Worm (Caenorhabditis elegans): ENCODE data around the gene C33A11.2.
A peak's percentile ranks its signal among the peaks of the same experiment; 100 is the strongest.

C33A11.2 gene

ce11 chrX:15340743-15341142 lies 25.0 kb upstream of the C33A11.2 start:
- peak; percentile 58 for TF ChIP-seq F13H6.1 (tag; optimal IDR thresholded peaks at IDR 0.05)
- TF ChIP-seq lin-11 (tag; optimal IDR thresholded peaks at IDR 0.05): no peak
- no peak for TF ChIP-seq blmp-1 (tag; optimal IDR thresholded peaks at IDR 0.05; ENCODE audit: insufficient read depth)
- TF ChIP-seq lsy-2 (tag; optimal IDR thresholded peaks at IDR 0.05): no peak
- no peak for TF ChIP-seq skn-1 (tag; optimal IDR thresholded peaks at IDR 0.05)
- TF ChIP-seq unc-62 (GFP tag; optimal IDR thresholded peaks at IDR 0.05): no peak
- no peak for TF ChIP-seq zag-1 (tag; optimal IDR thresholded peaks at IDR 0.05)
- no peak for TF ChIP-seq mbf-1 (tag; optimal IDR thresholded peaks at IDR 0.05)
- TF ChIP-seq ZK546.5 (tag; optimal IDR thresholded peaks at IDR 0.05): no peak
- TF ChIP-seq sma-9 (GFP tag; optimal IDR thresholded peaks at IDR 0.05): peak; percentile 57
- no peak for TF ChIP-seq sma-9 (tag; optimal IDR thresholded peaks at IDR 0.05)
- TF ChIP-seq peb-1 (tag; optimal IDR thresholded peaks at IDR 0.05): no peak
- TF ChIP-seq ztf-1 (GFP tag; conservative IDR thresholded peaks at IDR 0.05): no peak
- TF ChIP-seq sem-4 (tag; optimal IDR thresholded peaks at IDR 0.05): no peak
- no peak for TF ChIP-seq nhr-6 (tag; optimal IDR thresholded peaks at IDR 0.05)
- no peak for TF ChIP-seq nhr-77 (tag; optimal IDR thresholded peaks at IDR 0.05)
- no peak for TF ChIP-seq unc-39 (tag; optimal IDR thresholded peaks at IDR 0.05)
- TF ChIP-seq nhr-23 (tag; optimal IDR thresholded peaks at IDR 0.05): no peak
- TF ChIP-seq nhr-10 (tag; optimal IDR thresholded peaks at IDR 0.05): no peak
- no peak for TF ChIP-seq dmd-4 (tag; optimal IDR thresholded peaks at IDR 0.05)
- peak in 1 of 2 experiments; percentile 11 for TF ChIP-seq mdl-1 (tag; optimal IDR thresholded peaks at IDR 0.05)
- no peak for TF ChIP-seq nhr-11 (tag; optimal IDR thresholded peaks at IDR 0.05)
- TF ChIP-seq C34F6.9 (tag; optimal IDR thresholded peaks at IDR 0.05): no peak
- TF ChIP-seq crh-2 (tag; optimal IDR thresholded peaks at IDR 0.05): no peak
- TF ChIP-seq unc-55 (GFP tag; optimal IDR thresholded peaks at IDR 0.05): no peak
- no peak for TF ChIP-seq sma-3 (GFP tag; optimal IDR thresholded peaks at IDR 0.05)
- peak; percentile 54 for TF ChIP-seq ama-1 (optimal IDR thresholded peaks at IDR 0.05)
- no peak for TF ChIP-seq R02D3.7 (tag; optimal IDR thresholded peaks at IDR 0.05)

DNA sequence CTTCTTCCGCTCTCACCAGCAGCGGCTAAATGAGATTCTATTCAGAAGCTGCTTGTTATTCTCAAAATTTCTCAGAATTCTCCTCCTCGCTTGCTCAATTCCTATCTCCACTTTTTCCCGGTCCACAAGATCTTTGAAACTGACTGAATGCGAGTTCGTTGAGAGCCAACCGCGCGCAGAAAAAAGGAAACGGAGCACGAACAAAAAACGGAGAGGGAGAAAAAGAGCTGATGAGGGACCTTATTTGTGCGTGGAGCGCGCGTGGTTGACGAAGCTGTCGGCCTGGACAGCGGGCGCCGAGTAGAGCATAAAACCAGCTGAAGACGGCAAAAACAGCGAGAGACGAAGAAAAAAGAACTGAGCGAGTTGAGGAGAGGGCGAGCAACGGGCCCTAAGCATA lies 23.7 kb upstream of the C33A11.2 start:
- TF ChIP-seq snpc-4 (tag; optimal IDR thresholded peaks at IDR 0.05) (peak; percentile 11), lin-11 (tag; optimal IDR thresholded peaks at IDR 0.05) (peak; percentile 20), zag-1 (tag; optimal IDR thresholded peaks at IDR 0.05) (peak; percentile 52), lsy-2 (tag; optimal IDR thresholded peaks at IDR 0.05) (peak in 1 of 2 experiments; percentile 23), nhr-129 (tag; optimal IDR thresholded peaks at IDR 0.05) (peak; percentile 31), unc-55 (GFP tag; optimal IDR thresholded peaks at IDR 0.05) (peak; percentile 10), sem-4 (tag; optimal IDR thresholded peaks at IDR 0.05) (peak; percentile 35), blmp-1 (tag; optimal IDR thresholded peaks at IDR 0.05; ENCODE audit: insufficient read depth) (no peak), C34F6.9 (tag; optimal IDR thresholded peaks at IDR 0.05) (peak; percentile 12), nhr-10 (tag; optimal IDR thresholded peaks at IDR 0.05) (no peak), mdl-1 (tag; optimal IDR thresholded peaks at IDR 0.05) (peak; percentile 49 to 59), F13H6.1 (tag; optimal IDR thresholded peaks at IDR 0.05) (peak; percentile 57), nhr-237 (tag; optimal IDR thresholded peaks at IDR 0.05) (no peak), Y55F3AM.14 (GFP tag; optimal IDR thresholded peaks at IDR 0.05) (peak; percentile 37)

- TF ChIP-seq blmp-1 (tag; optimal IDR thresholded peaks at IDR 0.05; ENCODE audit: insufficient read depth): no peak
- no peak for TF ChIP-seq aly-2 (tag; optimal IDR thresholded peaks at IDR 0.05)
- no peak for TF ChIP-seq peb-1 (tag; optimal IDR thresholded peaks at IDR 0.05)
- no peak for TF ChIP-seq nhr-237 (tag; optimal IDR thresholded peaks at IDR 0.05)
- TF ChIP-seq sma-3 (GFP tag; optimal IDR thresholded peaks at IDR 0.05): peak; percentile 6
- no peak for TF ChIP-seq snpc-4 (tag; optimal IDR thresholded peaks at IDR 0.05)
- TF ChIP-seq nhr-21 (tag; optimal IDR thresholded peaks at IDR 0.05): peak; percentile 5
- TF ChIP-seq unc-55 (GFP tag; optimal IDR thresholded peaks at IDR 0.05): no peak
- no peak for TF ChIP-seq mab-5 (tag; optimal IDR thresholded peaks at IDR 0.05)
- no peak for TF ChIP-seq lin-11 (tag; optimal IDR thresholded peaks at IDR 0.05)
- TF ChIP-seq nhr-23 (tag; optimal IDR thresholded peaks at IDR 0.05): no peak
- TF ChIP-seq mdl-1 (tag; optimal IDR thresholded peaks at IDR 0.05): no peak
- TF ChIP-seq ZK546.5 (tag; optimal IDR thresholded peaks at IDR 0.05): no peak
- TF ChIP-seq C34F6.9 (tag; optimal IDR thresholded peaks at IDR 0.05): no peak
- TF ChIP-seq sem-4 (tag; optimal IDR thresholded peaks at IDR 0.05): peak; percentile 10
- no peak for TF ChIP-seq ceh-82 (tag; optimal IDR thresholded peaks at IDR 0.05)
- TF ChIP-seq crh-2 (tag; optimal IDR thresholded peaks at IDR 0.05): no peak
- TF ChIP-seq sma-9 (GFP tag; optimal IDR thresholded peaks at IDR 0.05): peak; percentile 64
- no peak for TF ChIP-seq sma-9 (tag; optimal IDR thresholded peaks at IDR 0.05)
These were observed 23.0 kb upstream of the C33A11.2 start for ce11 chrX:15342744-15343259.

- TF ChIP-seq egl-27 (tag; optimal IDR thresholded peaks at IDR 0.05) (no peak), R02D3.7 (tag; optimal IDR thresholded peaks at IDR 0.05) (no peak), ama-1 (optimal IDR thresholded peaks at IDR 0.05) (no peak), ztf-1 (GFP tag; conservative IDR thresholded peaks at IDR 0.05) (no peak), ZK546.5 (tag; optimal IDR thresholded peaks at IDR 0.05) (no peak), skn-1 (tag; optimal IDR thresholded peaks at IDR 0.05) (no peak), mdl-1 (tag; optimal IDR thresholded peaks at IDR 0.05) (no peak), nhr-12 (tag; optimal IDR thresholded peaks at IDR 0.05) (no peak), nhr-25 (tag; optimal IDR thresholded peaks at IDR 0.05) (no peak), nhr-11 (tag; optimal IDR thresholded peaks at IDR 0.05) (no peak), Y55F3AM.14 (GFP tag; optimal IDR thresholded peaks at IDR 0.05) (no peak), unc-39 (tag; optimal IDR thresholded peaks at IDR 0.05) (no peak), nhr-23 (tag; optimal IDR thresholded peaks at IDR 0.05) (no peak), mab-5 (tag; optimal IDR thresholded peaks at IDR 0.05) (no peak), peb-1 (tag; optimal IDR thresholded peaks at IDR 0.05) (no peak), elt-3 (tag; optimal IDR thresholded peaks at IDR 0.05) (no peak), elt-1 (tag; optimal IDR thresholded peaks at IDR 0.05) (no peak), aly-2 (tag; optimal IDR thresholded peaks at IDR 0.05) (no peak), C34F6.9 (tag; optimal IDR thresholded peaks at IDR 0.05) (peak; percentile 39), lin-13 (GFP tag; optimal IDR thresholded peaks at IDR 0.05) (peak; percentile 18), snpc-4 (tag; optimal IDR thresholded peaks at IDR 0.05) (no peak), nhr-10 (tag; optimal IDR thresholded peaks at IDR 0.05) (no peak), unc-62 (GFP tag; optimal IDR thresholded peaks at IDR 0.05) (no peak), lsy-2 (tag; optimal IDR thresholded peaks at IDR 0.05) (peak in 1 of 2 experiments; percentile 48), lin-39 (tag; optimal IDR thresholded peaks at IDR 0.05) (no peak), sma-3 (GFP tag; optimal IDR thresholded peaks at IDR 0.05) (peak; percentile 37)
These were observed 21.8 kb upstream of the C33A11.2 start for ce11 chrX:15343971-15344370.

All from whole organism, L2 larva.